Worm (Caenorhabditis elegans): ENCODE results near the gene C34F11.5.

The C34F11.5 gene

DNA sequence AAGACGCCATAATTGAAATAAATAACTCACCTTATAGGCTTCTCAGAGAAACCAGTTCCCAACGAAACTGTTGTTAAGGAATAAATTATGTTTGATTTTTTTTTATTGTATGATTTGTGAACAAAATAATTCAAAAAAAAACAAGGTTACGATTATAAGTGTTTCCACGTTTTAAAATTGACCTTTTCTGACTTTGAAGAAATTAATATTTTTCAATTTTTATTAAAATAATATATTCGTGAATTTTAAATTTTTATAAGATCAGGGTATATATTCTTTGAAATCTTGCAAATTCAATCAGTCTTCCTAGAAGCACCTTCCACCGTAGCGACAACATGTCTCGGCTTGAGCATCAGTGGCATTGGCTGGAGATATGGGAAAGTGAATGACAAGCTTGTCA is 21.2 kb upstream of the C34F11.5 start, which contains the start of gene C27D6.3:
Gene C27D6.3 (minus strand): TSS at position 101 of the 400 bp plus-strand sequence.
- no peak for TF ChIP-seq unc-98 (GFP tag; IDR thresholded peaks at IDR 0.05)
- no peak for TF ChIP-seq elt-2 (tag; optimal IDR thresholded peaks at IDR 0.05)
- TF ChIP-seq tlp-1 (tag; optimal IDR thresholded peaks at IDR 0.05), result no peak
- TF ChIP-seq ama-1 (optimal IDR thresholded peaks at IDR 0.05), result no peak
- TF ChIP-seq snu-23 (GFP tag; optimal IDR thresholded peaks at IDR 0.05), result no peak
- TF ChIP-seq unc-86 (tag; optimal IDR thresholded peaks at IDR 0.05), result no peak
- TF ChIP-seq nhr-76 (tag; optimal IDR thresholded peaks at IDR 0.05), result no peak
- no peak for TF ChIP-seq unc-62 (GFP tag; optimal IDR thresholded peaks at IDR 0.05)
- no peak for TF ChIP-seq elt-3 (tag; optimal IDR thresholded peaks at IDR 0.05)
- no peak for TF ChIP-seq nhr-84 (tag; optimal IDR thresholded peaks at IDR 0.05)
- no peak for TF ChIP-seq egl-27 (tag; optimal IDR thresholded peaks at IDR 0.05)
- TF ChIP-seq hpl-2 (GFP tag; optimal IDR thresholded peaks at IDR 0.05), result no peak
- TF ChIP-seq rnt-1 (tag; optimal IDR thresholded peaks at IDR 0.05), result no peak
- no peak for TF ChIP-seq mab-9 (GFP tag; IDR thresholded peaks at IDR 0.05)
- TF ChIP-seq ceh-82 (tag; optimal IDR thresholded peaks at IDR 0.05), result no peak
- no peak for TF ChIP-seq lir-3 (tag; optimal IDR thresholded peaks at IDR 0.05; ENCODE audit: poor library complexity)
- no peak for TF ChIP-seq mdl-1 (tag; optimal IDR thresholded peaks at IDR 0.05)
- no peak for TF ChIP-seq mep-1 (tag; optimal IDR thresholded peaks at IDR 0.05)
- no peak for TF ChIP-seq sup-37 (GFP tag; optimal IDR thresholded peaks at IDR 0.05)

DNA sequence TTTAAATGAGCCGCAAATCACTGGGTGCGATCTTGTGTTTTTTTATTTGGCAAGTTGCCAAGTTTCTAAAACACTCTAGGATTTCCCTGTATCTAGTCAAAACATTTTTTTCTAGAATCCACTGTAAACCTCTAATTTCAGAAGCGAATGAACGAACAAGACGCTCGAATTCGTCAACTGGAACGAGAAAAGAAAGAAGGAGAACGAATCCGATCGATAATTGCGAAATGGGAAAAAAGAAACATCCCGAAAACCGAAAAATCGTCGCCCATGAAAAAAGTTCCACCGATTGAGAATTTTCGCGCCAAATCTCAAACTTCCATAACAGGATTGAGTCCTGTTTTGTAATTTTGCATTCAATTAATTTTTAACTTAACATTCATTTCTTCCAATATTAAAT is 18.7 kb upstream of the C34F11.5 start:
- no peak for TF ChIP-seq Y116A8C.19 (tag; optimal IDR thresholded peaks at IDR 0.05; ENCODE audit: borderline replicate concordance)

DNA sequence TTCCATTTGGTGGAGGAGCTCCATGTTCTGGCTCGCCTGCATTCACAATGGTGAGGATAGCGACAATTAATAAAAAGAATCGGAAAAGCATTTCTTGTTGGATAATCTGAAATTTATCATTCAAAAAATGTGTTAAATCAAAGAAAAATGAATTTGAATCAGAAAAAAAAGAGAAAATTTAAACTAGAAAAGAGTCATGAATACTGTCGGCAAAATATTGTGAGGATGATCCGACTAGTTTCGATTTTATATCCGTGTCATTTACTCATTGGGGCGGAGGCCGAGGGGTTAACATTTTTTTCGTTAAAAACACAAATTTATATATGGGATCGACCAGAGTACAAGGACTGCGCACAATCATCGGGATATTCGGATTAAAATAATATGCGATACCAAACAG is 17.7 kb upstream of the C34F11.5 start, which contains the start of gene C27D6.12:
Gene C27D6.12 (minus strand): TSS at position 101 of the 400 bp plus-strand sequence.
- TF ChIP-seq mep-1 (tag; optimal IDR thresholded peaks at IDR 0.05), result no peak
- TF ChIP-seq efl-1 (optimal IDR thresholded peaks at IDR 0.05), result no peak
- no peak for TF ChIP-seq efl-1 (GFP tag; optimal IDR thresholded peaks at IDR 0.05 in 1 of 2)
- TF ChIP-seq lir-3 (tag; optimal IDR thresholded peaks at IDR 0.05; ENCODE audit: poor library complexity), result no peak
- TF ChIP-seq skn-1 (tag; optimal IDR thresholded peaks at IDR 0.05), result no peak
- TF ChIP-seq aly-2 (tag; optimal IDR thresholded peaks at IDR 0.05), result no peak
- no peak for TF ChIP-seq irx-1 (tag; optimal IDR thresholded peaks at IDR 0.05)
- no peak for TF ChIP-seq F16B12.6 (tag; optimal IDR thresholded peaks at IDR 0.05)
- no peak for TF ChIP-seq unc-98 (GFP tag; IDR thresholded peaks at IDR 0.05)
- no peak for TF ChIP-seq ama-1 (optimal IDR thresholded peaks at IDR 0.05)

DNA sequence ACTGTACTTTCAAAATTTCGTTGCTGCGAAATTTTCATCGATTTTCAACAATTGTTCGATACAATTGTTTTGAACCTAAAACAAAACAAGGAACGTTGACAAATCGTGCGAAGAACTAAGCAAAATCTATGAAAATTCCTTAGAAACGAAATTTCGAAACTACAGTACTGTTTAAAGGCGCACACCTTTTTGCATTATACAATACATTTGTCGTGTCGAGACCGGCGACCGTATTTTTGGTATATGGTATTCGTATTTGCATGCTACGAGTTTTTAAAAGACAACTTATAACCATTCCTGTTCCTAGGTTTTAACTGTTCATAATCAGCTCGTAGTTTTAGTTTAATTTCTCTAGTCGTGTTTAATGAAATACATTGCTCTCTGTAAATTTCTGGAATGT is 17.0 kb upstream of the C34F11.5 start:
- TF ChIP-seq fos-1 (tag; optimal IDR thresholded peaks at IDR 0.05) (no peak), elt-2 (tag; optimal IDR thresholded peaks at IDR 0.05) (peak; percentile 1), zip-4 (GFP tag; optimal IDR thresholded peaks at IDR 0.05) (peak; percentile 7)

DNA sequence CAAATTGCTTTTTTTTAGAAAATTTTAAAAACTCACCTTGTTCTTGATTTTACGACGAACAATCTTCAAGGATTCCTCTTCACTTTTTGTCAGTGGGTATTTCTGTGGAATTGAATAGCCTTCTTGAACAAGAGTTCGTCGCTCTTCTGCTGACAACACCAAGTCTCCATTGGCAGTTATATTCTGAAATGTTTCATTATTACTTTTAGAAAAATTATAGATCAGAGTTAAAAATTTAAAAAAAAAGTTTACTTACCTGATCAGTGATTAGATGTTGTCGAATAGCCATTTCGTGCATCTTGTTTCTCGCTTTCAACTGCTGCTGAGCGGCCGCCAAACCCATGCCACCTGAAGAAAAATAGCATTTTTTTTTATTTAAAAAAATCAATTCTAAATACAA is 15.3 kb upstream of the C34F11.5 start:
- TF ChIP-seq unc-98 (GFP tag; IDR thresholded peaks at IDR 0.05) (no peak), efl-1 (optimal IDR thresholded peaks at IDR 0.05) (no peak), efl-1 (GFP tag; optimal IDR thresholded peaks at IDR 0.05 in 1 of 2) (peak in 1 of 2 experiments; percentile 62)

DNA sequence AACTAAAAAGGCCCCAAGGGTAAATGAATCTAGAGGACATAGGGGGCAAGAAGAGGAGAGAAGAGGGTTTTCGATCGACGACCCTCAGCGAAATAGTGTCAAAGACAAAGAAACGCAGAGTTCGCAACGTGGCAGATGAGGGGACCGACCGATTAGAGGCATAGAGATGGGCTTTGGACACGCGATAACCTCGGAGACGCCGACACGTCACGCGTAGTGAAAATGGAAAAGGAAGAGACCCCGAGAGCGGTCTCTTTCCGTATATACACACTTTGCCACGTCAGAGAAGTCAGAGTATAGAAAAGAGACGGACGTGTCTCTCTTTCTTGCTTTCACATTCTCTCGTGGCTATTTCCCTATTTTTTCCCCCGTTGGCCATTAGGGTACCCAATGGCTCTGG is 14.1 kb upstream of the C34F11.5 start:
- no peak for TF ChIP-seq sox-4 (tag; optimal IDR thresholded peaks at IDR 0.05)
- TF ChIP-seq mep-1 (tag; optimal IDR thresholded peaks at IDR 0.05), result peak; percentile 73
- TF ChIP-seq ceh-90 (tag; optimal IDR thresholded peaks at IDR 0.05), result no peak
- peak; percentile 83 for TF ChIP-seq fkh-8 (tag; optimal IDR thresholded peaks at IDR 0.05)
- TF ChIP-seq ces-1 (GFP tag; optimal IDR thresholded peaks at IDR 0.05), result no peak
- TF ChIP-seq zag-1 (tag; optimal IDR thresholded peaks at IDR 0.05), result no peak
- TF ChIP-seq zip-4 (GFP tag; optimal IDR thresholded peaks at IDR 0.05), result no peak
- no peak for TF ChIP-seq ets-5 (GFP tag; IDR thresholded peaks at IDR 0.05)
- TF ChIP-seq unc-130 (tag; optimal IDR thresholded peaks at IDR 0.05), result peak; percentile 10
- TF ChIP-seq fos-1 (tag; optimal IDR thresholded peaks at IDR 0.05), result peak; percentile 43
- peak; percentile 11 for TF ChIP-seq pax-3 (tag; optimal IDR thresholded peaks at IDR 0.05)
- peak; percentile 57 for TF ChIP-seq unc-86 (tag; optimal IDR thresholded peaks at IDR 0.05)
- TF ChIP-seq nhr-77 (tag; optimal IDR thresholded peaks at IDR 0.05), result no peak
- no peak for TF ChIP-seq efl-3 (GFP tag; optimal IDR thresholded peaks at IDR 0.05)
- peak in 1 of 6 experiments; percentile 11 for TF ChIP-seq elt-3 (tag; optimal IDR thresholded peaks at IDR 0.05)
- peak; percentile 43 for TF ChIP-seq C16A3.4 (tag; optimal IDR thresholded peaks at IDR 0.05)
- no peak for TF ChIP-seq nhr-84 (tag; optimal IDR thresholded peaks at IDR 0.05)
- no peak for TF ChIP-seq mef-2 (tag; optimal IDR thresholded peaks at IDR 0.05)
- peak; percentile 13 for TF ChIP-seq hpl-2 (GFP tag; optimal IDR thresholded peaks at IDR 0.05)
- TF ChIP-seq ceh-88 (GFP tag; IDR thresholded peaks at IDR 0.05), result peak; percentile 47; the same call in 1 of the 2 replicates
- no peak for TF ChIP-seq vab-15 (tag; optimal IDR thresholded peaks at IDR 0.05)
- no peak for TF ChIP-seq hlh-4 (tag; optimal IDR thresholded peaks at IDR 0.05)

Data from whole organism, L1 larva.